Worm (Caenorhabditis elegans) whole organism, L2 larva: Measurements from ENCODE around the gene golg-4.

Experiments
- C34F6.9 ChIP-seq: fragments of 150-350 bp; optimal IDR thresholded peaks from 2 replicates; lab custom pipeline; 2014; ENCODE audit warnings: missing biosample characterization, missing genetic modification characterization
- F13H6.1 ChIP-seq: sonication (generic microtip); optimal IDR thresholded peaks from 2 replicates; lab custom pipeline; 2016; ENCODE audit warnings: missing genetic modification characterization, missing compliant biosample characterization
- R02D3.7 ChIP-seq: fragments of 150-350 bp; optimal IDR thresholded peaks from 2 replicates; lab custom pipeline; 2014; ENCODE audit warnings: missing biosample characterization, missing genetic modification characterization
- Y55F3AM.14 ChIP-seq: fragments of 200-800 bp; sonication (Bioruptor generic); optimal IDR thresholded peaks from 2 replicates; lab custom pipeline; 2018; ENCODE audit warnings: mild to moderate bottlenecking, missing genetic modification characterization, missing compliant biosample characterization
- ZK546.5 ChIP-seq: sonication (generic microtip); optimal IDR thresholded peaks from 2 replicates; lab custom pipeline; 2017; ENCODE audit warnings: missing biosample characterization, missing genetic modification characterization
- alr-1 ChIP-seq: fragments of 150-350 bp; optimal IDR thresholded peaks from 2 replicates; lab custom pipeline; 2014; ENCODE audit warnings: missing biosample characterization, missing genetic modification characterization
- aly-2 ChIP-seq: fragments of 150-350 bp; optimal IDR thresholded peaks from 2 replicates; lab custom pipeline; 2014; ENCODE audit warnings: missing biosample characterization, missing genetic modification characterization
- ama-1 ChIP-seq: fragments of 150-350 bp; optimal IDR thresholded peaks from 2 replicates; lab custom pipeline; 2018; ENCODE audit warnings: inconsistent platforms
- blmp-1 ChIP-seq: sonication (generic microtip); optimal IDR thresholded peaks from 2 replicates; lab custom pipeline; 2017; ENCODE audit warnings: missing genetic modification characterization, mild to moderate bottlenecking, missing compliant biosample characterization, antibody characterized with exemption, moderate library complexity; ENCODE audit not compliant: insufficient read depth
- ceh-16 ChIP-seq: fragments of 150-350 bp; optimal IDR thresholded peaks from 2 replicates; lab custom pipeline; 2014; ENCODE audit warnings: missing biosample characterization, missing genetic modification characterization
- ceh-82 ChIP-seq: fragments of 150-350 bp; optimal IDR thresholded peaks from 2 replicates; lab custom pipeline; 2014; ENCODE audit warnings: missing biosample characterization, missing genetic modification characterization
- crh-2 ChIP-seq: sonication (generic microtip); optimal IDR thresholded peaks from 2 replicates; lab custom pipeline; 2017; ENCODE audit warnings: missing biosample characterization, missing genetic modification characterization
- dmd-4 ChIP-seq: sonication (generic microtip); optimal IDR thresholded peaks from 2 replicates; lab custom pipeline; 2017; ENCODE audit warnings: missing biosample characterization, missing genetic modification characterization
- egl-27 ChIP-seq: sonication (generic microtip); optimal IDR thresholded peaks from 3 replicates; lab custom pipeline; 2017; ENCODE audit warnings: missing biosample characterization, missing genetic modification reagents, missing genetic modification characterization
- elt-1 ChIP-seq: fragments of 150-350 bp; optimal IDR thresholded peaks from 2 replicates; lab custom pipeline; 2014; ENCODE audit warnings: missing biosample characterization, missing genetic modification characterization
- gmeb-1 ChIP-seq: fragments of 150-350 bp; optimal IDR thresholded peaks from 2 replicates; lab custom pipeline; 2014; ENCODE audit warnings: missing biosample characterization, missing genetic modification characterization
- lin-11 ChIP-seq: fragments of 150-350 bp; sonication (generic microtip); optimal IDR thresholded peaks from 2 replicates; lab custom pipeline; 2014; ENCODE audit warnings: missing biosample characterization, missing genetic modification characterization, inconsistent platforms, mixed read lengths
- lin-13 ChIP-seq: fragments of 150-350 bp; optimal IDR thresholded peaks from 2 replicates; lab custom pipeline; 2014; ENCODE audit warnings: missing biosample characterization, missing genetic modification reagents, missing genetic modification characterization
- lin-39 ChIP-seq: fragments of 150-350 bp; optimal IDR thresholded peaks from 2 replicates; lab custom pipeline; 2014; ENCODE audit warnings: missing biosample characterization, missing genetic modification reagents, missing genetic modification characterization
- lsy-2 ChIP-seq, 2 experiments: fragments of 150-350 bp in 1 of 2; sonication (generic microtip) in 1 of 2; optimal IDR thresholded peaks; 2 replicates each; lab custom pipeline; 2014 to 2017; ENCODE audit warnings: missing biosample characterization in 2 of 2, missing genetic modification characterization in 2 of 2
- mab-5 ChIP-seq: fragments of 150-350 bp; optimal IDR thresholded peaks from 2 replicates; lab custom pipeline; 2014; ENCODE audit warnings: missing biosample characterization, missing genetic modification characterization
- mbf-1 ChIP-seq: sonication (generic microtip); optimal IDR thresholded peaks from 2 replicates; lab custom pipeline; 2017; ENCODE audit warnings: missing biosample characterization, missing genetic modification characterization
- mdl-1 ChIP-seq, 2 experiments: fragments of 150-350 bp in 1 of 2; sonication (generic microtip) in 1 of 2; optimal IDR thresholded peaks; 2 replicates each; lab custom pipeline; 2017; ENCODE audit warnings: missing biosample characterization in 2 of 2, missing genetic modification characterization in 2 of 2
- nhr-11 ChIP-seq: fragments of 150-350 bp; optimal IDR thresholded peaks from 2 replicates; lab custom pipeline; 2014; ENCODE audit warnings: missing biosample characterization, missing genetic modification characterization
- nhr-12 ChIP-seq: fragments of 150-350 bp; optimal IDR thresholded peaks from 2 replicates; lab custom pipeline; 2014; ENCODE audit warnings: missing biosample characterization, missing genetic modification characterization
- nhr-129 ChIP-seq: fragments of 150-350 bp; optimal IDR thresholded peaks from 2 replicates; lab custom pipeline; 2014; ENCODE audit warnings: missing biosample characterization, missing genetic modification characterization
- nhr-21 ChIP-seq: fragments of 150-350 bp; optimal IDR thresholded peaks from 2 replicates; lab custom pipeline; 2014; ENCODE audit warnings: missing biosample characterization, missing genetic modification characterization
- nhr-23 ChIP-seq: fragments of 150-350 bp; optimal IDR thresholded peaks from 2 replicates; lab custom pipeline; 2014; ENCODE audit warnings: missing biosample characterization, missing genetic modification reagents, missing genetic modification characterization
- nhr-237 ChIP-seq: fragments of 150-350 bp; optimal IDR thresholded peaks from 2 replicates; lab custom pipeline; 2014; ENCODE audit warnings: missing biosample characterization, missing genetic modification characterization
- nhr-25 ChIP-seq: fragments of 150-350 bp; sonication (generic microtip); optimal IDR thresholded peaks from 3 replicates; lab custom pipeline; 2014; ENCODE audit warnings: missing biosample characterization, missing genetic modification characterization
- nhr-77 ChIP-seq: fragments of 150-350 bp; optimal IDR thresholded peaks from 2 replicates; lab custom pipeline; 2014; ENCODE audit warnings: missing biosample characterization, missing genetic modification characterization
- peb-1 ChIP-seq: fragments of 150-350 bp; optimal IDR thresholded peaks from 2 replicates; lab custom pipeline; 2014; ENCODE audit warnings: missing biosample characterization, missing genetic modification characterization
- sem-4 ChIP-seq: fragments of 150-350 bp; optimal IDR thresholded peaks from 2 replicates; lab custom pipeline; 2014; ENCODE audit warnings: missing biosample characterization, missing genetic modification reagents, missing genetic modification characterization
- skn-1 ChIP-seq: sonication (generic microtip); optimal IDR thresholded peaks from 2 replicates; lab custom pipeline; 2017; ENCODE audit warnings: missing biosample characterization, missing genetic modification characterization
- sma-3 ChIP-seq: sonication (generic microtip); optimal IDR thresholded peaks from 2 replicates; lab custom pipeline; 2016; ENCODE audit warnings: missing genetic modification reagents, missing genetic modification characterization, missing compliant biosample characterization
- sma-9 ChIP-seq, 2 experiments: fragments of 150-350 bp in 1 of 2; sonication (generic microtip) in 1 of 2; optimal IDR thresholded peaks; 2 replicates each; lab custom pipeline; 2014 to 2016; ENCODE audit warnings: missing genetic modification characterization in 2 of 2, mild to moderate bottlenecking in 1 of 2, missing biosample characterization in 1 of 2, missing compliant biosample characterization in 1 of 2, missing genetic modification reagents in 1 of 2, moderate library complexity in 1 of 2
- snpc-4 ChIP-seq: fragments of 150-350 bp; optimal IDR thresholded peaks from 2 replicates; lab custom pipeline; 2014; ENCODE audit warnings: missing biosample characterization, missing genetic modification characterization
- unc-39 ChIP-seq: fragments of 150-350 bp; optimal IDR thresholded peaks from 2 replicates; lab custom pipeline; 2014; ENCODE audit warnings: missing biosample characterization, missing genetic modification characterization
- unc-55 ChIP-seq: fragments of 150-350 bp; sonication (generic microtip); optimal IDR thresholded peaks from 3 replicates; lab custom pipeline; 2014; ENCODE audit warnings: missing biosample characterization, missing genetic modification reagents, missing genetic modification characterization
- unc-62 ChIP-seq: fragments of 150-350 bp; optimal IDR thresholded peaks from 2 replicates; lab custom pipeline; 2014; ENCODE audit warnings: missing biosample characterization, missing genetic modification reagents, missing genetic modification characterization
- zag-1 ChIP-seq: fragments of 150-350 bp; optimal IDR thresholded peaks from 2 replicates; lab custom pipeline; 2014; ENCODE audit warnings: missing biosample characterization, missing genetic modification characterization
- ztf-1 ChIP-seq: fragments of 200-800 bp; sonication (Bioruptor generic); conservative IDR thresholded peaks from 2 replicates; pipeline ENCODE4 v1.3.6; 2022; ENCODE audit warnings: missing genetic modification characterization, missing compliant biosample characterization
- ztf-11 ChIP-seq: sonication (generic microtip); optimal IDR thresholded peaks from 2 replicates; lab custom pipeline; 2017; ENCODE audit warnings: missing biosample characterization, missing genetic modification characterization
- ztf-4 ChIP-seq: fragments of 150-350 bp; optimal IDR thresholded peaks from 2 replicates; lab custom pipeline; 2014; ENCODE audit warnings: missing biosample characterization, missing genetic modification characterization

The golg-4 gene

DNA sequence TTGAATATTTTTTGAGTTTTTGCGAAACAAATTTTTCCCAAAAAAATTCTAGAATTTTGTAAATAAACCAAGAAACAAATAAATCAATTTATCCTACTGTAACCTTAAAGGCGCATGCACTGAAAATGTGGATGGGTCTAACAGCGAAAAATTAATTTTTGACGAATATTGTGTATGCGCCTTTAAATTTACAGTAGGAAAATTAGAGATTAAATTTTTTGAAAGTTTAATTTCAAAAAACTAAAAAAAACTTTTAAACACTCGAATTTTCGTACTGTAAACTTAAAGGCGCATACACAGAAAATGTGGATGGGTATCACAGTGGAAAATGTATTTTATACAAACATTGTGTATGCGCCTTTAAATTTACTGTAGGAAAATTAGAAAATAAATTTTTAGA lies 15.2 kb upstream of the golg-4 start:
- no peak for TF ChIP-seq nhr-77
- no peak for TF ChIP-seq gmeb-1 (tag; lab: Kevin White, UChicago)
- TF ChIP-seq mdl-1 (tag; optimal IDR thresholded peaks at IDR 0.05; lab: Kevin White, UChicago) = no peak
- no peak for TF ChIP-seq nhr-21 (tag; lab: Kevin White, UChicago)
- TF ChIP-seq egl-27 = no peak
- TF ChIP-seq crh-2 (tag; lab: Kevin White, UChicago) = no peak
- no peak for TF ChIP-seq nhr-237 (tag; lab: Kevin White, UChicago)
- TF ChIP-seq zag-1 (tag; lab: Kevin White, UChicago) = no peak
- no peak for TF ChIP-seq ztf-1
- TF ChIP-seq R02D3.7 (tag; lab: Kevin White, UChicago) = no peak
- TF ChIP-seq lin-13 (GFP tag; lab: Kevin White, UChicago) = no peak

DNA sequence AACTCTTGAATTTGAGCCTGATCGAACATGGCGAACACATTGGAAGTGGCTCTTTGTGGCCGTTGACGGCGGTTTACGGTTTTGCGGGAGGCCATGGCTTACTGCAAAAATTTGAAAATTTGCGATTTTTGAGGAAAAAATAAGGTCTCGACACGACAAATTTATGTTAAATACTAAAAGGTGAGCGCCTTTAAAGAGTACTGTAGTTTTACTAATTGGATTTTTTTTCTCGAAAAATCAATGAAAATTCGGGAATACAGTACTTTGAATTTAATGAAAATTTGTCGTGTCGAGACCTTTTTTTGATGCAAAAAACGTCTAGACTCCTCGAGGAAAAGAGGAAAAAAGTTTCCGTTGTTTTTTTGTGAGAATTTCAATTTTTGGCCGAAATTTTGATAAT lies 11.7 kb upstream of the golg-4 start, which contains the start of gene mlc-4:
mlc-4 (minus strand) TSS at position 101 of the 400 bp plus-strand sequence.
- no peak for TF ChIP-seq zag-1 (tag; lab: Kevin White, UChicago)
- no peak for TF ChIP-seq nhr-11 (tag; lab: Kevin White, UChicago)
- TF ChIP-seq blmp-1 = no peak
- no peak for TF ChIP-seq mab-5 (tag; lab: Kevin White, UChicago)
- TF ChIP-seq ztf-1 = no peak
- TF ChIP-seq snpc-4 (tag; lab: Kevin White, UChicago) = no peak
- no peak for TF ChIP-seq nhr-25 (tag; lab: Kevin White, UChicago)
- TF ChIP-seq ztf-11 = no peak
- no peak for TF ChIP-seq lin-11
- no peak for TF ChIP-seq sma-9 (GFP tag; optimal IDR thresholded peaks at IDR 0.05; lab: Kevin White, UChicago)
- TF ChIP-seq sma-9 (tag; optimal IDR thresholded peaks at IDR 0.05; lab: Kevin White, UChicago) = no peak
- TF ChIP-seq nhr-77 = no peak
- TF ChIP-seq elt-1 = no peak
- no peak for TF ChIP-seq mbf-1 (tag; lab: Kevin White, UChicago)
- no peak for TF ChIP-seq ceh-16
- TF ChIP-seq, all 48 proteins: peak for 0

DNA sequence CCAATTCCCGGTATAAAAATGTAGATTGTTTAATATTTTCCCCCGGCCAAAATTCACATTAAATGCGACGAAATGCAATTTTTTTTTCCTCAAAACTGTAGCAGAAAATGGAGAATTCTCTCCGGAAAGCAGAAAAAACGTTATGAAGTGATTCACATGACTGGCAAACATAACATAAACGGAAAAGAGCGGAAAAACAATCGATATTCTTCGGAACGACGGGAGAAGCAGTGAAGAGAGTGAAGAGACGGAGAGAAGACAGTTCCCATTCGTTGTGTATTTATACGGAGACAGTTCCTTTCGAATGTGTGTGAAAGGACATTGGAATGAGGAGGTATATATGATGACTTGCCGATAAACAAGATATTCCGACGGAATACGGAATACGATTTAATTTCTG lies 10.3 kb upstream of the golg-4 start:
- TF ChIP-seq lsy-2 (tag; optimal IDR thresholded peaks at IDR 0.05; lab: Kevin White, UChicago) (no peak), unc-55 (no peak), zag-1 (tag; lab: Kevin White, UChicago) (no peak), ama-1 (lab: Kevin White, UChicago) (no peak)

DNA sequence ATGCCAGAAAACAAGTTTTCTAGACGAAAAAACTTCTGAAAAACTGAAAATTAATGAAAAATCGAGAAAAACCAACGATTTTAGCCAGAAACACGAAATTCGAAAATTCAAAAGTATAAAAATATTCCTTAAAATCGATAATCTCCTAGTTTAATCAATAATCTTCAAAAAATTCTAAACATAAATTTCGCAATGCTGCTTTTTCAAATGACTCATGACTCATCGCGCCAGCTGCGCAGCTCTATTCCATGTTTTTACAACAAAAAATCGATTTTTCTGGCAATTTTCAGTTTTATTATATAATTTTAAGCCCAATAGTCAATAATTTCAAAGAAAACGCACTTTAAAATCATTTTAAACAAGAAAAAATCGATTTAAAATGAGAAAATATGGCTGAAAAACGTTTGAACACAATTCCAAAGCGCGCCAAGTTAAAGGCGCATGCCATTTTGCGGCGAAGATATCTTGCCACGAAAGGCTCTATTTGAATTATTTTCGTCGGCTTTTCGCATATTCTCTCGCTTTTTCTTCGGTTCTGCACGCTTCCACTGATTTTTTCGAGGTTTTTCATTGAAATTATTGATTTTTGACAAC lies 9.4 kb upstream of the golg-4 start, which contains the start of gene cri-3:
cri-3 (plus strand) TSS at position 482 of the 594 bp plus-strand sequence.
- TF ChIP-seq nhr-129 (tag; lab: Kevin White, UChicago) (peak; percentile 32), zag-1 (tag; lab: Kevin White, UChicago) (no peak), egl-27 (no peak), sma-3 (GFP tag; lab: Kevin White, UChicago) (no peak), alr-1 (tag; lab: Kevin White, UChicago) (no peak), ceh-16 (no peak), nhr-237 (tag; lab: Kevin White, UChicago) (no peak), aly-2 (tag; lab: Kevin White, UChicago) (no peak), sem-4 (tag; lab: Kevin White, UChicago) (no peak), skn-1 (no peak), unc-39 (tag; lab: Kevin White, UChicago) (no peak), lsy-2 (tag; optimal IDR thresholded peaks at IDR 0.05; lab: Kevin White, UChicago) (peak in 1 of 2 experiments; percentile 41), unc-55 (peak; percentile 55), crh-2 (tag; lab: Kevin White, UChicago) (peak; percentile 26), ZK546.5 (no peak), mdl-1 (tag; optimal IDR thresholded peaks at IDR 0.05; lab: Kevin White, UChicago) (no peak), nhr-12 (tag; lab: Kevin White, UChicago) (no peak), nhr-25 (tag; lab: Kevin White, UChicago) (no peak), ztf-4 (tag; lab: Kevin White, UChicago) (no peak), dmd-4 (tag; lab: Kevin White, UChicago) (no peak), nhr-21 (tag; lab: Kevin White, UChicago) (no peak), F13H6.1 (no peak), mbf-1 (tag; lab: Kevin White, UChicago) (no peak), C34F6.9 (tag; lab: Kevin White, UChicago) (peak; percentile 56), elt-1 (no peak), ztf-11 (no peak), R02D3.7 (tag; lab: Kevin White, UChicago) (no peak), gmeb-1 (tag; lab: Kevin White, UChicago) (peak; percentile 40), lin-11 (no peak), sma-9 (GFP tag; optimal IDR thresholded peaks at IDR 0.05; lab: Kevin White, UChicago) (no peak), sma-9 (tag; optimal IDR thresholded peaks at IDR 0.05; lab: Kevin White, UChicago) (no peak), ceh-82 (tag; lab: Kevin White, UChicago) (no peak), peb-1 (tag; lab: Kevin White, UChicago) (no peak), unc-62 (no peak), mab-5 (tag; lab: Kevin White, UChicago) (no peak), Y55F3AM.14 (GFP tag; lab: Kevin White, UChicago) (no peak), nhr-11 (tag; lab: Kevin White, UChicago) (no peak), lin-13 (GFP tag; lab: Kevin White, UChicago) (no peak), nhr-23 (tag; lab: Kevin White, UChicago) (no peak), lin-39 (tag; lab: Kevin White, UChicago) (no peak), ama-1 (lab: Kevin White, UChicago) (no peak), snpc-4 (tag; lab: Kevin White, UChicago) (no peak)
